Fruit fly (Drosophila melanogaster): ENCODE data around the gene pst.

Gene pst

dm6 chr3L:7361095-7361522 is 1.0 kb upstream of the pst start (continued):
- TF ChIP-seq NK7.1 (GFP tag; optimal IDR thresholded peaks at IDR 0.05) (no peak), CG31388 (GFP tag; optimal IDR thresholded peaks at IDR 0.05) (no peak), CG2889 (GFP tag; IDR thresholded peaks at IDR 0.05) (no peak), CG6854 (GFP tag; optimal IDR thresholded peaks at IDR 0.05) (no peak), ranshi (GFP tag; IDR thresholded peaks at IDR 0.05) (no peak; the same call in 1 of the 2 replicates), CG12744 (GFP tag; optimal IDR thresholded peaks at IDR 0.05) (no peak), CG13296 (GFP tag; optimal IDR thresholded peaks at IDR 0.05) (peak; percentile 17), Awh (GFP tag; IDR thresholded peaks at IDR 0.05) (no peak), ab (GFP tag; optimal IDR thresholded peaks at IDR 0.05) (no peak), CG6272 (GFP tag; IDR thresholded peaks at IDR 0.05) (no peak), Side (GFP tag; optimal IDR thresholded peaks at IDR 0.05) (no peak), yki (optimal IDR thresholded peaks at IDR 0.05) (no peak), pnt (GFP tag; optimal IDR thresholded peaks at IDR 0.05) (no peak), CG8924 (tag; optimal IDR thresholded peaks at IDR 0.05) (no peak), pan (optimal IDR thresholded peaks at IDR 0.05) (no peak), pan (GFP tag; optimal IDR thresholded peaks at IDR 0.05 in 1 of 2, IDR thresholded peaks at IDR 0.05 in 1 of 2) (peak in 1 of 2 experiments; percentile 56), tll (GFP tag; optimal IDR thresholded peaks at IDR 0.05) (no peak), CG14441 (GFP tag; IDR thresholded peaks at IDR 0.05) (peak; percentile 31; the same call in 1 of the 2 replicates), CG13287 (GFP tag; IDR thresholded peaks at IDR 0.05; ENCODE audit: partially characterized antibody) (no peak), Dad (GFP tag; optimal IDR thresholded peaks at IDR 0.05) (peak; percentile 23), C15 (GFP tag; IDR thresholded peaks at IDR 0.05) (no peak), CG2678 (tag; optimal IDR thresholded peaks at IDR 0.05) (peak; percentile 46), CrebB (tag; optimal IDR thresholded peaks at IDR 0.05) (no peak), CG9609 (GFP tag; optimal IDR thresholded peaks at IDR 0.05) (no peak), Blimp-1 (GFP tag; optimal IDR thresholded peaks at IDR 0.05) (peak; percentile 33), Dfd (GFP tag; optimal IDR thresholded peaks at IDR 0.05) (no peak), wek (GFP tag; optimal IDR thresholded peaks at IDR 0.05) (peak; percentile 5), row (GFP tag; IDR thresholded peaks at IDR 0.05) (peak; percentile 46; the same call in 2 of the 3 replicates), CG31441 (GFP tag; IDR thresholded peaks at IDR 0.05) (peak; percentile 39; the same call in 1 of the 2 replicates), Deaf1 (tag; optimal IDR thresholded peaks at IDR 0.05) (peak; percentile 41), CG10543 (GFP tag; optimal IDR thresholded peaks at IDR 0.05) (no peak), Hr51 (GFP tag; optimal IDR thresholded peaks at IDR 0.05) (no peak), CG12219 (GFP tag; optimal IDR thresholded peaks at IDR 0.05) (no peak), CG30431 (GFP tag; optimal IDR thresholded peaks at IDR 0.05) (no peak), lab (GFP tag; optimal IDR thresholded peaks at IDR 0.05) (peak; percentile 77), vfl (GFP tag; optimal IDR thresholded peaks at IDR 0.05) (no peak), CG12299 (tag; optimal IDR thresholded peaks at IDR 0.05) (no peak), lola (GFP tag; optimal IDR thresholded peaks at IDR 0.05) (no peak), Bteb2 (GFP tag; optimal IDR thresholded peaks at IDR 0.05) (no peak), Gug (GFP tag; IDR thresholded peaks at IDR 0.05) (no peak), tup (GFP tag; optimal IDR thresholded peaks at IDR 0.05) (no peak), zf30C (GFP tag; optimal IDR thresholded peaks at IDR 0.05) (no peak), CG7839 (tag; optimal IDR thresholded peaks at IDR 0.05) (no peak), CG9817 (tag; optimal IDR thresholded peaks at IDR 0.05) (no peak), CG2199 (GFP tag; IDR thresholded peaks at IDR 0.05) (peak; percentile 83), CG11696 (GFP tag; IDR thresholded peaks at IDR 0.05) (no peak), CG13424 (tag; optimal IDR thresholded peaks at IDR 0.05) (no peak), caup (GFP tag; optimal IDR thresholded peaks at IDR 0.05; ENCODE audit: severe bottlenecking) (no peak), run (tag; optimal IDR thresholded peaks at IDR 0.05) (no peak), D (optimal IDR thresholded peaks at IDR 0.05) (no peak), D (GFP tag; optimal IDR thresholded peaks at IDR 0.05) (no peak)

All from whole organism, embryonic.